Fruit fly (Drosophila melanogaster) whole organism, embryonic: ENCODE data around the gene CG14329.

Experiments
- Antp ChIP-seq: fragments of 200-800 bp; sonication (Bioruptor generic); optimal IDR thresholded peaks from 3 replicates; lab custom pipeline; 2016; ENCODE audit warnings: missing biosample characterization, missing genetic modification characterization
- BtbVII ChIP-seq: fragments of 200-800 bp; sonication (Bioruptor generic); optimal IDR thresholded peaks from 3 replicates; lab custom pipeline; 2017; ENCODE audit warnings: missing biosample characterization, mild to moderate bottlenecking, missing genetic modification characterization
- CG1024 ChIP-seq: fragments of 200-800 bp; sonication (Bioruptor generic); IDR thresholded peaks from 2 replicates; pipeline ENCODE4 v1.3.6; 2022; ENCODE audit warnings: missing biosample characterization, missing genetic modification characterization
- CG10431 ChIP-seq: fragments of 200-800 bp; sonication (Bioruptor generic); optimal IDR thresholded peaks from 3 replicates; lab custom pipeline; 2018; ENCODE audit warnings: missing biosample characterization, mild to moderate bottlenecking, missing genetic modification characterization
- CG1233 ChIP-seq: fragments of 200-800 bp; sonication (Bioruptor generic); optimal IDR thresholded peaks from 4 replicates; lab custom pipeline; 2018; ENCODE audit warnings: missing biosample characterization, mild to moderate bottlenecking, missing genetic modification characterization
- CG13296 ChIP-seq: fragments of 200-800 bp; sonication (Bioruptor generic); optimal IDR thresholded peaks from 3 replicates; lab custom pipeline; 2018; ENCODE audit warnings: missing biosample characterization, mild to moderate bottlenecking, missing genetic modification characterization
- CG14860 ChIP-seq: fragments of 200-800 bp; sonication (Bioruptor generic); IDR thresholded peaks from 3 replicates; pipeline ENCODE4 v1.3.6; 2022; ENCODE audit warnings: missing biosample characterization, missing genetic modification characterization; ENCODE audit not compliant: partially characterized antibody
- CG15479 ChIP-seq: fragments of 200-800 bp; sonication (Bioruptor generic); optimal IDR thresholded peaks from 3 replicates; lab custom pipeline; 2019; ENCODE audit warnings: missing biosample characterization, mild to moderate bottlenecking, missing genetic modification characterization, moderate library complexity
- CG16815 ChIP-seq: fragments of 200-800 bp; sonication (Bioruptor generic); optimal IDR thresholded peaks from 3 replicates; lab custom pipeline; 2017; ENCODE audit warnings: missing biosample characterization, mild to moderate bottlenecking, missing genetic modification characterization
- CG17186 ChIP-seq: fragments of 200-800 bp; sonication (Bioruptor generic); optimal IDR thresholded peaks from 3 replicates; lab custom pipeline; 2017; ENCODE audit warnings: missing biosample characterization, missing genetic modification reagents, missing genetic modification characterization
- CG2120 ChIP-seq: fragments of 200-800 bp; sonication (Bioruptor generic); optimal IDR thresholded peaks from 3 replicates; lab custom pipeline; 2016; ENCODE audit warnings: missing biosample characterization, missing genetic modification characterization
- CG2199 ChIP-seq: fragments of 200-800 bp; sonication (Bioruptor generic); IDR thresholded peaks from 3 replicates; pipeline ENCODE4 v1.3.6; 2022; ENCODE audit warnings: missing biosample characterization, missing genetic modification characterization
- CG31224 ChIP-seq: fragments of 200-800 bp; sonication (Bioruptor generic); IDR thresholded peaks from 2 replicates; pipeline ENCODE4 v1.3.6; 2022; ENCODE audit warnings: missing biosample characterization, missing genetic modification characterization
- CG31441 ChIP-seq: fragments of 200-800 bp; sonication (Bioruptor generic); IDR thresholded peaks from 2 replicates; pipeline ENCODE4 v1.3.6; 2022; ENCODE audit warnings: missing biosample characterization, missing genetic modification characterization
- CG33557 ChIP-seq: fragments of 200-800 bp; sonication (Bioruptor generic); optimal IDR thresholded peaks from 2 replicates; lab custom pipeline; 2019; ENCODE audit warnings: missing biosample characterization, mild to moderate bottlenecking, missing genetic modification characterization, moderate library complexity
- CG34376 ChIP-seq: fragments of 200-800 bp; sonication (Bioruptor generic); optimal IDR thresholded peaks from 2 replicates; lab custom pipeline; 2018; ENCODE audit warnings: missing biosample characterization, mild to moderate bottlenecking, missing genetic modification characterization
- CG4707 ChIP-seq: fragments of 200-800 bp; sonication (Bioruptor generic); optimal IDR thresholded peaks from 2 replicates; lab custom pipeline; 2018; ENCODE audit warnings: missing biosample characterization, mild to moderate bottlenecking, missing genetic modification characterization, moderate library complexity
- CG8478 ChIP-seq: fragments of >200 bp; optimal IDR thresholded peaks from 2 replicates; lab custom pipeline; 2018
- Dek ChIP-seq: fragments of 200-800 bp; sonication (Bioruptor generic); optimal IDR thresholded peaks from 3 replicates; lab custom pipeline; 2019; ENCODE audit warnings: missing biosample characterization, mild to moderate bottlenecking, missing genetic modification characterization, moderate library complexity
- Eip74EF ChIP-seq, 2 experiments: fragments of 200-800 bp in 1 of 2; fragments of >200 bp in 1 of 2; sonication (Bioruptor generic) in 1 of 2; optimal IDR thresholded peaks; 2 replicates each; lab custom pipeline; 2017 to 2019; ENCODE audit warnings: missing biosample characterization in 2 of 2, missing genetic modification characterization in 2 of 2, mild to moderate bottlenecking in 1 of 2, moderate library complexity in 1 of 2
- Fer3 ChIP-seq: fragments of 200-800 bp; sonication (Bioruptor generic); optimal IDR thresholded peaks from 2 replicates; lab custom pipeline; 2018; ENCODE audit warnings: missing biosample characterization, mild to moderate bottlenecking, missing genetic modification characterization, moderate library complexity
- HmgZ ChIP-seq: fragments of 200-800 bp; sonication (Bioruptor generic); optimal IDR thresholded peaks from 2 replicates; lab custom pipeline; 2018; ENCODE audit warnings: missing biosample characterization, mild to moderate bottlenecking, missing genetic modification characterization
- Mrtf ChIP-seq: fragments of 200-800 bp; sonication (Bioruptor generic); IDR thresholded peaks from 3 replicates; pipeline ENCODE4 v1.3.6; 2022; ENCODE audit warnings: missing biosample characterization, missing genetic modification characterization
- Myb ChIP-seq: fragments of 200-800 bp; sonication (Bioruptor generic); optimal IDR thresholded peaks from 2 replicates; lab custom pipeline; 2016; ENCODE audit warnings: missing biosample characterization, missing genetic modification characterization
- PHDP ChIP-seq: fragments of 200-800 bp; sonication (Bioruptor generic); optimal IDR thresholded peaks from 3 replicates; lab custom pipeline; 2018; ENCODE audit warnings: missing biosample characterization, mild to moderate bottlenecking, missing genetic modification characterization, moderate library complexity
- Ravus ChIP-seq: fragments of 200-800 bp; sonication (Bioruptor generic); IDR thresholded peaks from 2 replicates; pipeline ENCODE4 v1.3.6; 2022; ENCODE audit warnings: missing biosample characterization, missing genetic modification characterization
- Scr ChIP-seq: fragments of 200-800 bp; sonication (Bioruptor generic); IDR thresholded peaks from 2 replicates; pipeline ENCODE4 v1.3.6; 2022; ENCODE audit warnings: missing biosample characterization, missing genetic modification characterization; ENCODE audit not compliant: partially characterized antibody
- Sin3A ChIP-seq: fragments of >200 bp; optimal IDR thresholded peaks from 2 replicates; lab custom pipeline; 2018
- Spps ChIP-seq: fragments of 200-800 bp; sonication (Bioruptor generic); optimal IDR thresholded peaks from 2 replicates; lab custom pipeline; 2018; ENCODE audit warnings: missing biosample characterization, mild to moderate bottlenecking, missing genetic modification characterization
- Taf1 ChIP-seq: fragments of 200-800 bp; sonication (Bioruptor generic); IDR thresholded peaks from 2 replicates; pipeline ENCODE4 v1.3.6; 2022; ENCODE audit warnings: missing biosample characterization, missing genetic modification characterization
- ap ChIP-seq: fragments of 200-800 bp; sonication (Bioruptor generic); IDR thresholded peaks from 2 replicates; pipeline ENCODE4 v1.3.6; 2022; ENCODE audit warnings: missing biosample characterization, missing genetic modification characterization
- br ChIP-seq: fragments of >200 bp; optimal IDR thresholded peaks from 2 replicates; lab custom pipeline; 2017
- cg ChIP-seq: fragments of 200-800 bp; sonication (Bioruptor generic); optimal IDR thresholded peaks from 3 replicates; lab custom pipeline; 2019; ENCODE audit warnings: missing biosample characterization, mild to moderate bottlenecking, missing genetic modification characterization, moderate library complexity
- chn ChIP-seq: fragments of 200-800 bp; sonication (Bioruptor generic); optimal IDR thresholded peaks from 2 replicates; lab custom pipeline; 2016; ENCODE audit warnings: missing biosample characterization, missing genetic modification characterization
- dati ChIP-seq: fragments of 200-800 bp; sonication (Bioruptor generic); IDR thresholded peaks from 2 replicates; pipeline ENCODE4 v1.3.6; 2022; ENCODE audit warnings: missing biosample characterization, missing genetic modification characterization
- dysf ChIP-seq: fragments of 200-800 bp; sonication (Bioruptor generic); IDR thresholded peaks from 3 replicates; pipeline ENCODE4 v1.3.6; 2022; ENCODE audit warnings: missing biosample characterization, missing genetic modification characterization
- gcm2 ChIP-seq: fragments of 200-800 bp; sonication (Bioruptor generic); optimal IDR thresholded peaks from 2 replicates; lab custom pipeline; 2016; ENCODE audit warnings: missing biosample characterization, missing genetic modification characterization
- ken ChIP-seq: fragments of 200-800 bp; sonication (Bioruptor generic); IDR thresholded peaks from 3 replicates; pipeline ENCODE4 v1.3.6; 2022; ENCODE audit warnings: missing biosample characterization, missing genetic modification characterization
- lmd ChIP-seq: fragments of 200-800 bp; sonication (Bioruptor generic); IDR thresholded peaks from 2 replicates; pipeline ENCODE4 v1.3.6; 2022; ENCODE audit warnings: missing biosample characterization, missing genetic modification characterization
- mam ChIP-seq: fragments of 200-800 bp; sonication (Bioruptor generic); optimal IDR thresholded peaks from 3 replicates; lab custom pipeline; 2016; ENCODE audit warnings: missing biosample characterization, missing genetic modification characterization
- otp ChIP-seq: fragments of 200-800 bp; sonication (Bioruptor generic); IDR thresholded peaks from 3 replicates; pipeline ENCODE4, ENCODE4 v1.3.6; 2022; ENCODE audit warnings: missing biosample characterization, missing genetic modification characterization
- row ChIP-seq: fragments of 200-800 bp; sonication (Bioruptor generic); IDR thresholded peaks from 3 replicates; pipeline ENCODE4 v1.3.6; 2022; ENCODE audit warnings: missing biosample characterization, missing genetic modification characterization
- seq ChIP-seq: fragments of 200-800 bp; sonication (Bioruptor generic); IDR thresholded peaks from 2 replicates; pipeline ENCODE4 v1.3.6; 2022; ENCODE audit warnings: missing biosample characterization, missing genetic modification characterization
- shn ChIP-seq: fragments of 200-800 bp; sonication (Bioruptor generic); optimal IDR thresholded peaks from 3 replicates; lab custom pipeline; 2016; ENCODE audit warnings: missing biosample characterization, missing genetic modification characterization
- slou ChIP-seq: fragments of 200-800 bp; sonication (Bioruptor generic); optimal IDR thresholded peaks from 3 replicates; lab custom pipeline; 2016; ENCODE audit warnings: missing biosample characterization, missing genetic modification characterization
- sr ChIP-seq: fragments of 200-800 bp; sonication (Bioruptor generic); IDR thresholded peaks from 3 replicates; pipeline ENCODE4 v1.3.6; 2022; ENCODE audit warnings: missing biosample characterization, missing genetic modification characterization
- tin ChIP-seq: fragments of 200-800 bp; sonication (Bioruptor generic); optimal IDR thresholded peaks from 3 replicates; lab custom pipeline; 2016; ENCODE audit warnings: missing biosample characterization, missing genetic modification characterization
- tio ChIP-seq: fragments of 200-800 bp; sonication (Bioruptor generic); optimal IDR thresholded peaks from 2 replicates; lab custom pipeline; 2017; ENCODE audit warnings: missing biosample characterization, missing genetic modification characterization, inconsistent platforms
- vfl ChIP-seq: fragments of 200-800 bp; sonication (Bioruptor generic); optimal IDR thresholded peaks from 2 replicates; lab custom pipeline; 2016; ENCODE audit warnings: missing biosample characterization, missing genetic modification characterization
- wek ChIP-seq: fragments of 200-800 bp; sonication (Bioruptor generic); optimal IDR thresholded peaks from 3 replicates; lab custom pipeline; 2018; ENCODE audit warnings: missing biosample characterization, mild to moderate bottlenecking, missing genetic modification characterization, moderate library complexity
- zfh1 ChIP-seq: fragments of 200-800 bp; sonication (Bioruptor generic); IDR thresholded peaks from 3 replicates; pipeline ENCODE4 v1.3.6; 2022; ENCODE audit warnings: missing biosample characterization, missing genetic modification characterization

The CG14329 gene

DNA sequence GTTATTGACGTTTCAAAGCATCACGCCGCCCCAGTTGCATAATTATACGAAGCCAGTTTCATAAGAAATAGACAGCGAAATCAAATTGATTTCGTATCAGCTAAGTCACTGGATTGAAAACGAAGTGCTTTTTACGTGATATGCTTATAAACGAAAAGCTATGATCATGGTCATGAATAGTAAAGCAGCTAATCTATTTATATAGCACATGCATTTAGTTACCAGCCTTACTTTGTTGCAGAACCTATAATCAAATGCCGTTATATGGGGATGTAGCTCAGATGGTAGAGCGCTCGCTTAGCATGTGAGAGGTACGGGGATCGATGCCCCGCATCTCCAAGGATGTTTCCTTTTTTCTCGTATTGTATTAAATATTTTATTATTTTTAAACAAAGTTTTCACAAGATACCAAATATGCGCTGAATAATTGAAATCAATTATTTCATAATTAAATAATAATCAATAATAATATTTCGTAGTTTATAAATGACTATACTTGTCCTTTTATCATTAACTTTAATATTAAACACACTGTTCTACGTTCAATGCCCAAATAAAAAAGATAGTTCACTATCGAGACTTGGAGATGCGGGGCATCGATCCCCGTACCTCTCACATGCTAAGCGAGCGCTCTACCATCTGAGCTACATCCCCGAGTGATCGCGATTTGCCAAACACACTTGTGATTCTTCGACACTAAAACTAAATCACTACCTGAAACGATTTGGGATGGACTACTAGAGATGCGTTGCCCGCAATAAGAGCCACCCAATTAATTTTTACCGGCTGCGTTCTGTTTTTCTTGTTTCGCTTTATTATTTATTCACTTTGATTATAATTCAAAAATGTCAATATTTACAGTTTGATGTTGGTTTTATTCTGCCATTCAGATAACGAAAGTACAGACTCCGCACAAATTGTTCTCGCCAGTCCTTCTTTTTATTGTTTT is 37.2 kb downstream of the CG14329 start (continued):
- TF ChIP-seq CG34376 (peak; percentile 78), CG1024 (GFP tag; lab: Robert Waterston, UW) (no peak), tin (GFP tag; lab: Kevin White, UChicago) (no peak), vfl (GFP tag; lab: Kevin White, UChicago) (no peak), Antp (no peak), Spps (tag; lab: Kevin White, UChicago) (no peak), CG4707 (GFP tag; lab: Kevin White, UChicago) (no peak), Ravus (GFP tag; lab: Robert Waterston, UW) (no peak), Taf1 (GFP tag; lab: Robert Waterston, UW) (no peak), HmgZ (tag; lab: Kevin White, UChicago) (no peak), tio (GFP tag; lab: Kevin White, UChicago) (no peak), CG14860 (peak; percentile 54), Sin3A (lab: Kevin White, UChicago) (no peak), mam (GFP tag; lab: Kevin White, UChicago) (no peak), sr (no peak; the same call in 2 of the 3 replicates), CG33557 (GFP tag; lab: Kevin White, UChicago) (no peak), CG2199 (GFP tag; lab: Robert Waterston, UW) (0 out of 3 replicates have a peak, but pooled peaks have one; percentile 7), wek (GFP tag; lab: Kevin White, UChicago) (no peak), dysf (GFP tag; lab: Robert Waterston, UW) (0 out of 3 replicates have a peak, but pooled peaks have one; percentile 23), CG10431 (GFP tag; lab: Kevin White, UChicago) (no peak), BtbVII (GFP tag; lab: Kevin White, UChicago) (no peak), ken (GFP tag; lab: Robert Waterston, UW) (no peak), lmd (GFP tag; lab: Robert Waterston, UW) (no peak), CG1233 (GFP tag; lab: Kevin White, UChicago) (no peak), chn (GFP tag; lab: Kevin White, UChicago) (no peak), Fer3 (no peak), br (lab: Kevin White, UChicago) (no peak), cg (GFP tag; lab: Kevin White, UChicago) (no peak), row (GFP tag; lab: Robert Waterston, UW) (peak; percentile 58; the same call in 2 of the 3 replicates), Scr (peak; percentile 72), zfh1 (GFP tag; lab: Robert Waterston, UW) (no peak), CG16815 (GFP tag; lab: Kevin White, UChicago) (no peak), Dek (tag; lab: Kevin White, UChicago) (no peak), ap (GFP tag; lab: Robert Waterston, UW) (no peak), CG17186 (GFP tag; lab: Kevin White, UChicago) (no peak), shn (no peak), seq (GFP tag; lab: Robert Waterston, UW) (no peak), CG15479 (GFP tag; lab: Kevin White, UChicago) (no peak), gcm2 (no peak), Mrtf (GFP tag; lab: Robert Waterston, UW) (no peak), otp (GFP tag; lab: Robert Waterston, UW) (no peak), CG2120 (peak; percentile 12), Myb (GFP tag; lab: Kevin White, UChicago) (no peak), Eip74EF (GFP tag; optimal IDR thresholded peaks at IDR 0.05; lab: Kevin White, UChicago) (peak in 1 of 2 experiments; percentile 20), CG31441 (GFP tag; lab: Robert Waterston, UW) (no peak), dati (GFP tag; lab: Robert Waterston, UW) (no peak), CG13296 (no peak), PHDP (tag; lab: Kevin White, UChicago) (no peak), CG8478 (lab: Kevin White, UChicago) (no peak), slou (GFP tag; lab: Kevin White, UChicago) (no peak), CG31224 (GFP tag; lab: Robert Waterston, UW) (no peak)
